Fruit fly (Drosophila melanogaster): ENCODE data around the gene rdgC.

rdgC gene

DNA sequence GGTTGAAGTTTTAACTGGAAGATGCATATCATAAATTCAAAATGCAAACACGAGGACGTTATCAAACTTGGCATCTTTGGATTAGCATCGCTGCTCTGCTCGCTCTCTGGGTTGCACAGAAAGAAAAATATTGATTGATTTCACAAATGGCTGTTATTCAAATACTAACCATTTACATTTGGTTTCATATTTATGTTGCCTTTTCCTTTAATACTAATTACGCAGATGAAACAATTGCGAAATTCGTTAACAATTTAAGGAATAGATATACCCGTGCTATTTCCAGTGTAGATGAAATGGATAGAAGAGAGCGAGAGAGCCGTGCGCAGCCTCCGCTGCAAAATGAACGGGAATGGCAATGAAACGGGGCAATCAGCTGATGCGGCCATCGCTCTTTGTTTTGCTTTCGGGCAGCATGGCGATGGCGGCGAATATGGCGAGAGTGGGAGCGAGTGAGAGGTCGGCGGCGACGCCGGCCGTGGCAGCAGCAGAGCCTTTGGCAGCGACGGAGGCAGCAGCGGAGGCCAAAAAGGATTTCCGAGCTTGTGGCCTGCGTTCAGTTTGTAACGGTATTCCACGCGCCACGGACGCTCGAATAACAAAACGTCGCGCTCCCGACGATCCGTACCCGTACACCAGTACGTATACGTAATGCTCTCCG, at the start of gene rdgC (continued):
- TF ChIP-seq Adf1 (GFP tag; IDR thresholded peaks at IDR 0.05) (peak; percentile 99), D (optimal IDR thresholded peaks at IDR 0.05) (no peak), D (GFP tag; optimal IDR thresholded peaks at IDR 0.05) (peak; percentile 92), row (GFP tag; IDR thresholded peaks at IDR 0.05) (peak; percentile 96), Aef1 (GFP tag; IDR thresholded peaks at IDR 0.05) (peak; percentile 96), slou (GFP tag; optimal IDR thresholded peaks at IDR 0.05) (peak; percentile 92), h (optimal IDR thresholded peaks at IDR 0.05) (no peak), lmd (GFP tag; IDR thresholded peaks at IDR 0.05) (peak; percentile 96), kay (GFP tag; optimal IDR thresholded peaks at IDR 0.05) (peak; percentile 91), yki (optimal IDR thresholded peaks at IDR 0.05) (no peak), BEAF-32 (GFP tag; optimal IDR thresholded peaks at IDR 0.05) (no peak), ci (GFP tag; IDR thresholded peaks at IDR 0.05) (peak; percentile 99), usp (GFP tag; optimal IDR thresholded peaks at IDR 0.05) (no peak), sim (GFP tag; IDR thresholded peaks at IDR 0.05) (peak; percentile 89), CG3281 (GFP tag; optimal IDR thresholded peaks at IDR 0.05) (peak; percentile 94), Taf1 (GFP tag; IDR thresholded peaks at IDR 0.05) (peak; percentile 87), twi (tag; optimal IDR thresholded peaks at IDR 0.05) (peak; percentile 59), Rx (GFP tag; IDR thresholded peaks at IDR 0.05) (peak; percentile 95), Nf-YA (GFP tag; IDR thresholded peaks at IDR 0.05) (peak; percentile 95), mld (GFP tag; IDR thresholded peaks at IDR 0.05; ENCODE audit: partially characterized antibody) (no peak), ind (GFP tag; optimal IDR thresholded peaks at IDR 0.05) (peak; percentile 97), ssp (GFP tag; IDR thresholded peaks at IDR 0.05) (peak; percentile 83), rib (GFP tag; IDR thresholded peaks at IDR 0.05) (peak; percentile 90), schlank (tag; optimal IDR thresholded peaks at IDR 0.05) (peak; percentile 90), CG31224 (GFP tag; IDR thresholded peaks at IDR 0.05) (peak; percentile 91), CG4854 (GFP tag; optimal IDR thresholded peaks at IDR 0.05) (peak; percentile 94), CG15269 (tag; optimal IDR thresholded peaks at IDR 0.05) (peak; percentile 96), crc (GFP tag; optimal IDR thresholded peaks at IDR 0.05) (peak; percentile 93), Drgx (GFP tag; IDR thresholded peaks at IDR 0.05) (peak; percentile 94), Doc3 (GFP tag; IDR thresholded peaks at IDR 0.05; ENCODE audit: partially characterized antibody) (no peak), grn (GFP tag; optimal IDR thresholded peaks at IDR 0.05) (peak; percentile 89), Doc2 (GFP tag; IDR thresholded peaks at IDR 0.05) (peak; percentile 89), Tbp (GFP tag; optimal IDR thresholded peaks at IDR 0.05) (no peak), Neu2 (GFP tag; optimal IDR thresholded peaks at IDR 0.05; ENCODE audit: borderline replicate concordance) (peak; percentile 64), Dref (GFP tag; IDR thresholded peaks at IDR 0.05) (0 out of 2 replicates have a peak, but pooled peaks have one; percentile 30), CG3726 (GFP tag; IDR thresholded peaks at IDR 0.05) (peak; percentile 93), Mad (GFP tag; optimal IDR thresholded peaks at IDR 0.05) (peak; percentile 85), so (GFP tag; IDR thresholded peaks at IDR 0.05) (peak; percentile 96), Bteb2 (GFP tag; optimal IDR thresholded peaks at IDR 0.05) (peak; percentile 94), D19B (GFP tag; optimal IDR thresholded peaks at IDR 0.05) (peak; percentile 88), ham (GFP tag; IDR thresholded peaks at IDR 0.05) (peak; percentile 85), CG10321 (GFP tag; IDR thresholded peaks at IDR 0.05) (peak; percentile 80), Opbp (GFP tag; IDR thresholded peaks at IDR 0.05; ENCODE audit: partially characterized antibody) (no peak), CG14710 (tag; optimal IDR thresholded peaks at IDR 0.05) (peak; percentile 78), vvl (GFP tag; IDR thresholded peaks at IDR 0.05) (peak; percentile 98), ac (GFP tag; optimal IDR thresholded peaks at IDR 0.05) (peak; percentile 22), CG10147 (GFP tag; optimal IDR thresholded peaks at IDR 0.05) (peak; percentile 96), tx (GFP tag; optimal IDR thresholded peaks at IDR 0.05) (peak; percentile 91), Mes4 (GFP tag; optimal IDR thresholded peaks at IDR 0.05) (peak; percentile 93), Mrtf (GFP tag; IDR thresholded peaks at IDR 0.05) (peak; percentile 96), Fer1 (GFP tag; optimal IDR thresholded peaks at IDR 0.05) (peak; percentile 96), al (GFP tag; IDR thresholded peaks at IDR 0.05) (peak; percentile 93), E2f1 (GFP tag; IDR thresholded peaks at IDR 0.05) (peak; percentile 97)

Data from whole organism, embryonic.